Worm (Caenorhabditis elegans) whole organism, L1 larva: ENCODE measurements around the gene ccch-1.

Experiments
- ama-1 ChIP-seq: fragments of 150-350 bp; optimal IDR thresholded peaks from 2 replicates; lab custom pipeline; 2014
- nhr-12 ChIP-seq: sonication (generic microtip); optimal IDR thresholded peaks from 2 replicates; lab custom pipeline; 2017; ENCODE audit warnings: missing biosample characterization, missing genetic modification characterization
- pax-3 ChIP-seq: fragments of 200-800 bp; sonication (Bioruptor generic); optimal IDR thresholded peaks from 2 replicates; lab custom pipeline; 2018; ENCODE audit warnings: mild to moderate bottlenecking, missing genetic modification characterization, moderate library complexity, missing compliant biosample characterization
- snpc-4 ChIP-seq: fragments of 150-350 bp; optimal IDR thresholded peaks from 2 replicates; lab custom pipeline; 2014; ENCODE audit warnings: missing biosample characterization, missing genetic modification characterization

DNA sequence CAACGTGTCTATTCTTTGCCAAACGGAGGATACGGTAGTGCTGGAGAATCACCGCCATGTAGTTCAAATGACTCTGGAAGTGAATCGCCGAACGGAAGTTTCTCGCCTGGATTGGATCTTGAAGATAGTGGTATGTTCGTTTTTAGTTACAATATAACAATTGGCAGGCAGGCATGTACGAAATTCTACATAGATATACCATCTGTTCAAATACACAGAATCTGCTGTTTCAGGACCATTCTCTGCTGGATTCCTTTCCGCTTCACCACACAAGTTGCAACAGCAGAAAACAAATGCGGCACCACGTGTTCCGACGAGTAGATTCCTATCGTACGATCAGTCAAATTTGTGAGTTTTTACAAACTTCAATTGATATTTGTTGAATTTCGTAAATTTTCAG lies 11.9 kb downstream of the ccch-1 start:
- no peak for TF ChIP-seq pax-3 (tag; lab: Kevin White, UChicago)
- TF ChIP-seq snpc-4: no peak
- no peak for TF ChIP-seq ama-1
- TF ChIP-seq nhr-12: no peak
